Worm (Caenorhabditis elegans): Measurements from ENCODE around the gene T19H5.6.

DNA sequence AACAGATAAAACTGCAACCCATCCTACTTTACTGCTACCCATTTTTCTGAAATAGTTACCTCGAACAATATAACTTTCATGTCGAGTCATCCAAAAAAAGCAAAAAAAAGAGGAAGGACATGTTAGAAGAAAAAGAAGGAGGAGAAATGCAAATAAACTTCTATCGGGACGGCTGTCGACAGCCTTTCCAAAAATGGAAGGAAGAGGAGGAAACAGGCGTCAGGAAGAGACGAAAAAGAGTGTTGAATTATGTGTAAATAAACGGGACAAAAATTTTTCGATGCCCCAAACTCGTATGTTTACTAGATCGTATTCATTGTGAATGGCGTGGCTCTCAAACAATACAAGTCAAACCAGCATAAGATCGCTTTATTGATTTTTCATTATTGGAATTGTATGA, 42.4 kb downstream of the T19H5.6 start, which contains the start of gene M176.5:
- TF ChIP-seq him-1 (tag; optimal IDR thresholded peaks at IDR 0.05) (no peak), W03F9.2 (tag; optimal IDR thresholded peaks at IDR 0.05) (no peak)
